Fruit fly (Drosophila melanogaster) whole organism, embryonic: Measurements from ENCODE around the gene Nthl1.

Experiments
- Adf1 ChIP-seq: fragments of 200-800 bp; sonication (Bioruptor generic); IDR thresholded peaks from 2 replicates; pipeline ENCODE4 v1.3.6; 2022; ENCODE audit warnings: missing biosample characterization, missing genetic modification characterization
- BtbVII ChIP-seq: fragments of 200-800 bp; sonication (Bioruptor generic); optimal IDR thresholded peaks from 3 replicates; lab custom pipeline; 2017; ENCODE audit warnings: missing biosample characterization, mild to moderate bottlenecking, missing genetic modification characterization
- CG10565 ChIP-seq: fragments of 200-800 bp; sonication (Bioruptor generic); optimal IDR thresholded peaks from 3 replicates; lab custom pipeline; 2016; ENCODE audit warnings: missing biosample characterization, mild to moderate bottlenecking, missing genetic modification characterization
- CG10654 ChIP-seq: fragments of 200-800 bp; sonication (Bioruptor generic); optimal IDR thresholded peaks from 2 replicates; lab custom pipeline; 2016; ENCODE audit warnings: missing biosample characterization, missing genetic modification characterization
- CG12071 ChIP-seq: fragments of 200-800 bp; sonication (Bioruptor generic); optimal IDR thresholded peaks from 3 replicates; lab custom pipeline; 2018; ENCODE audit warnings: missing biosample characterization, mild to moderate bottlenecking, missing genetic modification characterization
- CG12104 ChIP-seq: fragments of 200-800 bp; sonication (Bioruptor generic); optimal IDR thresholded peaks from 3 replicates; lab custom pipeline; 2016; ENCODE audit warnings: missing biosample characterization, missing genetic modification characterization
- CG13123 ChIP-seq: fragments of 200-800 bp; sonication (Bioruptor generic); optimal IDR thresholded peaks from 2 replicates; lab custom pipeline; 2016; ENCODE audit warnings: missing biosample characterization, missing genetic modification characterization
- CG13775 ChIP-seq: fragments of 200-800 bp; sonication (Bioruptor generic); optimal IDR thresholded peaks from 3 replicates; lab custom pipeline; 2017; ENCODE audit warnings: missing biosample characterization, mild to moderate bottlenecking, missing genetic modification characterization
- CG15514 ChIP-seq: fragments of 200-800 bp; sonication (Bioruptor generic); optimal IDR thresholded peaks from 3 replicates; lab custom pipeline; 2017; ENCODE audit warnings: missing biosample characterization, missing genetic modification characterization, mild to moderate bottlenecking, moderate library complexity, missing genetic modification reagents
- CG1602 ChIP-seq: fragments of 200-800 bp; sonication (Bioruptor generic); optimal IDR thresholded peaks from 3 replicates; lab custom pipeline; 2016; ENCODE audit warnings: missing biosample characterization, missing genetic modification characterization
- CG2129 ChIP-seq: fragments of 200-800 bp; sonication (Bioruptor generic); IDR thresholded peaks from 2 replicates; pipeline ENCODE4 v1.3.6; 2022; ENCODE audit warnings: missing biosample characterization, missing genetic modification characterization; ENCODE audit not compliant: partially characterized antibody
- CG2199 ChIP-seq: fragments of 200-800 bp; sonication (Bioruptor generic); IDR thresholded peaks from 3 replicates; pipeline ENCODE4 v1.3.6; 2022; ENCODE audit warnings: missing biosample characterization, missing genetic modification characterization
- CG2678 ChIP-seq: fragments of 200-800 bp; sonication (Bioruptor generic); optimal IDR thresholded peaks from 3 replicates; lab custom pipeline; 2019; ENCODE audit warnings: missing biosample characterization, mild to moderate bottlenecking, missing genetic modification characterization, moderate library complexity
- CG30431 ChIP-seq: fragments of 200-800 bp; sonication (Bioruptor generic); optimal IDR thresholded peaks from 2 replicates; lab custom pipeline; 2017; ENCODE audit warnings: missing biosample characterization, missing genetic modification characterization
- CG31224 ChIP-seq: fragments of 200-800 bp; sonication (Bioruptor generic); IDR thresholded peaks from 2 replicates; pipeline ENCODE4 v1.3.6; 2022; ENCODE audit warnings: missing biosample characterization, missing genetic modification characterization
- CG32532 ChIP-seq: fragments of 200-800 bp; sonication (Bioruptor generic); IDR thresholded peaks from 2 replicates; pipeline ENCODE4 v1.3.6; 2022; ENCODE audit warnings: missing biosample characterization, missing genetic modification characterization
- CG33213 ChIP-seq: fragments of 200-800 bp; sonication (Bioruptor generic); optimal IDR thresholded peaks from 3 replicates; lab custom pipeline; 2016; ENCODE audit warnings: missing biosample characterization, missing genetic modification characterization
- CG34376 ChIP-seq: fragments of 200-800 bp; sonication (Bioruptor generic); optimal IDR thresholded peaks from 2 replicates; lab custom pipeline; 2018; ENCODE audit warnings: missing biosample characterization, mild to moderate bottlenecking, missing genetic modification characterization
- CG3726 ChIP-seq: fragments of 200-800 bp; sonication (Bioruptor generic); IDR thresholded peaks from 3 replicates; pipeline ENCODE4, ENCODE4 v1.3.6; 2022; ENCODE audit warnings: missing biosample characterization, missing genetic modification characterization
- CG7556 ChIP-seq: fragments of 200-800 bp; sonication (Bioruptor generic); optimal IDR thresholded peaks from 2 replicates; lab custom pipeline; 2017; ENCODE audit warnings: missing biosample characterization, mild to moderate bottlenecking, missing genetic modification characterization
- CG7786 ChIP-seq: fragments of 200-800 bp; sonication (Bioruptor generic); optimal IDR thresholded peaks from 2 replicates; lab custom pipeline; 2016; ENCODE audit warnings: missing biosample characterization, missing genetic modification characterization
- CG7928 ChIP-seq: fragments of 200-800 bp; sonication (Bioruptor generic); optimal IDR thresholded peaks from 2 replicates; lab custom pipeline; 2017; ENCODE audit warnings: missing biosample characterization, mild to moderate bottlenecking, missing genetic modification characterization
- CG8290 ChIP-seq, 3 experiments: fragments of 200-800 bp; sonication (Bioruptor generic); optimal IDR thresholded peaks; 2 replicates each; lab custom pipeline; 2016 to 2019; ENCODE audit warnings: missing biosample characterization in 3 of 3, missing genetic modification characterization in 3 of 3, mild to moderate bottlenecking in 2 of 3, moderate library complexity in 1 of 3
- Dip2 ChIP-seq: fragments of 200-800 bp; sonication (Bioruptor generic); IDR thresholded peaks from 2 replicates; pipeline ENCODE4 v1.3.6; 2022; ENCODE audit warnings: missing biosample characterization, missing genetic modification characterization
- ERR ChIP-seq: fragments of 200-800 bp; sonication (Bioruptor generic); optimal IDR thresholded peaks from 2 replicates; lab custom pipeline; 2016; ENCODE audit warnings: missing biosample characterization, missing genetic modification characterization
- HLH4C ChIP-seq: fragments of 200-800 bp; sonication (Bioruptor generic); IDR thresholded peaks from 3 replicates; pipeline ENCODE4 v1.3.6; 2022; ENCODE audit warnings: missing biosample characterization, missing genetic modification characterization; ENCODE audit not compliant: partially characterized antibody
- Hr78 ChIP-seq, 2 experiments: fragments of 200-800 bp in 1 of 2; fragments of >200 bp in 1 of 2; sonication (Bioruptor generic) in 1 of 2; optimal IDR thresholded peaks; 2 replicates each; lab custom pipeline; 2017 to 2019; ENCODE audit warnings: missing biosample characterization in 2 of 2, missing genetic modification characterization in 2 of 2, mild to moderate bottlenecking in 1 of 2, moderate library complexity in 1 of 2
- MESR4 ChIP-seq: fragments of 200-800 bp; sonication (Bioruptor generic); optimal IDR thresholded peaks from 2 replicates; lab custom pipeline; 2018; ENCODE audit warnings: missing biosample characterization, mild to moderate bottlenecking, missing genetic modification characterization, moderate library complexity
- Med ChIP-seq: fragments of 200-800 bp; sonication (Bioruptor generic); peaks from one replicate; lab custom pipeline; 2016; ENCODE audit warnings: missing biosample characterization, missing genetic modification characterization, mild to moderate bottlenecking, inconsistent platforms, moderate library complexity
- Oaz ChIP-seq: fragments of 200-800 bp; sonication (Bioruptor generic); IDR thresholded peaks from 2 replicates; pipeline ENCODE4 v1.3.6; 2022; ENCODE audit warnings: missing biosample characterization, missing genetic modification characterization
- Oli ChIP-seq: fragments of 200-800 bp; sonication (Bioruptor generic); optimal IDR thresholded peaks from 2 replicates; lab custom pipeline; 2018; ENCODE audit warnings: missing biosample characterization, mild to moderate bottlenecking, missing genetic modification characterization, moderate library complexity
- Opbp ChIP-seq: fragments of 200-800 bp; sonication (Bioruptor generic); IDR thresholded peaks from 3 replicates; pipeline ENCODE4 v1.3.6; 2022; ENCODE audit warnings: missing biosample characterization, missing genetic modification characterization; ENCODE audit not compliant: partially characterized antibody
- Side ChIP-seq: fragments of 200-800 bp; sonication (Bioruptor generic); optimal IDR thresholded peaks from 2 replicates; lab custom pipeline; 2016; ENCODE audit warnings: missing biosample characterization, missing genetic modification characterization
- Sry-δ ChIP-seq: fragments of 200-800 bp; sonication (Bioruptor generic); optimal IDR thresholded peaks from 2 replicates; lab custom pipeline; 2016; ENCODE audit warnings: missing biosample characterization, missing genetic modification characterization
- Xrp1 ChIP-seq: fragments of 200-800 bp; sonication (Bioruptor generic); IDR thresholded peaks from 2 replicates; pipeline ENCODE4 v1.3.6; 2022; ENCODE audit warnings: missing biosample characterization, missing genetic modification characterization
- chif ChIP-seq, 2 experiments: fragments of 200-800 bp; sonication (Bioruptor generic); optimal IDR thresholded peaks; 3 replicates each; lab custom pipeline; 2016; ENCODE audit warnings: missing biosample characterization in 2 of 2, missing genetic modification characterization in 2 of 2
- crol ChIP-seq: fragments of 200-800 bp; sonication (Bioruptor generic); IDR thresholded peaks from 2 replicates; pipeline ENCODE4 v1.3.6; 2022; ENCODE audit warnings: missing biosample characterization, missing genetic modification characterization
- dysf ChIP-seq: fragments of 200-800 bp; sonication (Bioruptor generic); IDR thresholded peaks from 3 replicates; pipeline ENCODE4 v1.3.6; 2022; ENCODE audit warnings: missing biosample characterization, missing genetic modification characterization
- esg ChIP-seq: fragments of 200-800 bp; sonication (Bioruptor generic); conservative IDR thresholded peaks from 2 replicates; pipeline ENCODE4 v1.3.6; 2022; ENCODE audit warnings: missing biosample characterization, missing genetic modification characterization
- eve ChIP-seq, 2 experiments: fragments of >200 bp; optimal IDR thresholded peaks; 2 replicates each; lab custom pipeline; 2017; ENCODE audit warnings: missing biosample characterization in 2 of 2, missing genetic modification characterization in 2 of 2
- eyg ChIP-seq: fragments of 200-800 bp; sonication (Bioruptor generic); optimal IDR thresholded peaks from 3 replicates; lab custom pipeline; 2016; ENCODE audit warnings: missing biosample characterization, missing genetic modification characterization
- hth ChIP-seq: fragments of >200 bp; optimal IDR thresholded peaks from 2 replicates; lab custom pipeline; 2017; ENCODE audit warnings: inconsistent platforms
- lbe ChIP-seq: fragments of 200-800 bp; sonication (Bioruptor generic); optimal IDR thresholded peaks from 2 replicates; lab custom pipeline; 2016; ENCODE audit warnings: missing biosample characterization, mild to moderate bottlenecking, missing genetic modification characterization
- rib ChIP-seq: fragments of 200-800 bp; sonication (Bioruptor generic); IDR thresholded peaks from 2 replicates; pipeline ENCODE4 v1.3.6; 2022; ENCODE audit warnings: missing biosample characterization, missing genetic modification characterization
- ro ChIP-seq: fragments of 200-800 bp; sonication (Bioruptor generic); IDR thresholded peaks from 2 replicates; pipeline ENCODE4 v1.3.6; 2022; ENCODE audit warnings: missing biosample characterization, missing genetic modification characterization
- sim ChIP-seq: fragments of 200-800 bp; sonication (Bioruptor generic); IDR thresholded peaks from 2 replicates; pipeline ENCODE4 v1.3.6; 2022; ENCODE audit warnings: missing biosample characterization, missing genetic modification characterization
- sima ChIP-seq: fragments of 200-800 bp; sonication (Bioruptor generic); optimal IDR thresholded peaks from 2 replicates; lab custom pipeline; 2016; ENCODE audit warnings: missing biosample characterization, missing genetic modification characterization
- toy ChIP-seq: fragments of 200-800 bp; sonication (Bioruptor generic); IDR thresholded peaks from 2 replicates; pipeline ENCODE4 v1.3.6; 2022; ENCODE audit warnings: missing biosample characterization, missing genetic modification characterization
- tx ChIP-seq: fragments of 200-800 bp; sonication (Bioruptor generic); optimal IDR thresholded peaks from 2 replicates; lab custom pipeline; 2016; ENCODE audit warnings: missing biosample characterization, missing genetic modification characterization
- unc-4 ChIP-seq: fragments of 200-800 bp; sonication (Bioruptor generic); IDR thresholded peaks from 2 replicates; pipeline ENCODE4 v1.3.6; 2022; ENCODE audit warnings: missing biosample characterization, missing genetic modification characterization; ENCODE audit not compliant: partially characterized antibody
- wek ChIP-seq: fragments of 200-800 bp; sonication (Bioruptor generic); optimal IDR thresholded peaks from 3 replicates; lab custom pipeline; 2018; ENCODE audit warnings: missing biosample characterization, mild to moderate bottlenecking, missing genetic modification characterization, moderate library complexity
- zf30C ChIP-seq: fragments of 200-800 bp; sonication (Bioruptor generic); optimal IDR thresholded peaks from 3 replicates; lab custom pipeline; 2018; ENCODE audit warnings: missing biosample characterization, mild to moderate bottlenecking, missing genetic modification characterization

Nthl1 gene

DNA sequence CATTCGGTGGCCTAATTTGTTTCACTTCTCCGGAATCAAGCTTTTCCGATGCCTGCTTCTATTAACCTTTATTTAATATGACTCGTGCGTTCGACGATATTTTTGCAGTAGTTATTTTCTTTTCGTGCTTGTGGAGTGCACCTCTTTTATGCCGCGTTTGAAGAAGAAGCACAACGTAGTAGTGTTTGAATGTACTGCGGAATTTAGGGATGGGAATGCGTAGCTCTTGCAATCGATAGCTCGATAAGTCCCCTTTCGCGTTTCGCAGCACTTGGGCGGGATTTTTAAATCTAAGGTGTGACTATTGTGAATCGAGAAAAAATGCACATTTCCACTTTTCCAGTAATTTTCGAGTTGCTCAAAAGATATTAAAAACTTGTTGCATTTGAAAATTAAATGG, 8.9 kb downstream of the Nthl1 start, which contains the start of the genes CG43739 and sky (continued):
- TF ChIP-seq CG2129 (GFP tag; lab: Robert Waterston, UW) (peak; percentile 67), CG2678 (no peak), CG13775 (GFP tag; lab: Kevin White, UChicago) (no peak), zf30C (GFP tag; lab: Kevin White, UChicago) (no peak), CG10654 (peak; percentile 17), eve (GFP tag; optimal IDR thresholded peaks at IDR 0.05; lab: Kevin White, UChicago) (no peak), CG7786 (GFP tag; lab: Kevin White, UChicago) (no peak), sima (GFP tag; lab: Kevin White, UChicago) (no peak), CG7556 (GFP tag; lab: Kevin White, UChicago) (no peak), CG2199 (GFP tag; lab: Robert Waterston, UW) (no peak), lbe (GFP tag; lab: Kevin White, UChicago) (peak; percentile 14), Hr78 (GFP tag; optimal IDR thresholded peaks at IDR 0.05; lab: Kevin White, UChicago) (no peak), Oli (no peak), Adf1 (GFP tag; lab: Robert Waterston, UW) (no peak), tx (GFP tag; lab: Kevin White, UChicago) (no peak), Side (GFP tag; lab: Kevin White, UChicago) (peak; percentile 33), Sry-δ (GFP tag; lab: Kevin White, UChicago) (peak; percentile 99), toy (GFP tag; lab: Robert Waterston, UW) (no peak), dysf (GFP tag; lab: Robert Waterston, UW) (no peak), Med (GFP tag; lab: Kevin White, UChicago) (peak; percentile 90), HLH4C (GFP tag; lab: Robert Waterston, UW) (peak; percentile 77), CG10565 (GFP tag; lab: Kevin White, UChicago) (no peak), CG8290 (GFP tag; optimal IDR thresholded peaks at IDR 0.05; lab: Kevin White, UChicago) (peak; percentile 37), CG8290 (tag; optimal IDR thresholded peaks at IDR 0.05; lab: Kevin White, UChicago) (peak in 1 of 2 experiments; percentile 66), rib (GFP tag; lab: Robert Waterston, UW) (0 out of 2 replicates have a peak, but pooled peaks have one; percentile 38), esg (GFP tag; lab: Robert Waterston, UW) (no peak), BtbVII (no peak), CG13123 (GFP tag; lab: Kevin White, UChicago) (no peak), CG12104 (GFP tag; lab: Kevin White, UChicago) (peak; percentile 17), unc-4 (GFP tag; lab: Robert Waterston, UW) (peak; percentile 79), Xrp1 (GFP tag; lab: Robert Waterston, UW) (no peak), Opbp (peak; percentile 85), CG31224 (GFP tag; lab: Robert Waterston, UW) (no peak), CG12071 (GFP tag; lab: Kevin White, UChicago) (no peak), sim (GFP tag; lab: Robert Waterston, UW) (no peak), chif (GFP tag; optimal IDR thresholded peaks at IDR 0.05; lab: Kevin White, UChicago) (peak in 1 of 2 experiments; percentile 13), CG15514 (GFP tag; lab: Kevin White, UChicago) (peak; percentile 72), CG1602 (GFP tag; lab: Kevin White, UChicago) (no peak), hth (lab: Kevin White, UChicago) (no peak), CG33213 (peak; percentile 35), crol (GFP tag; lab: Robert Waterston, UW) (no peak), CG7928 (GFP tag; lab: Kevin White, UChicago) (no peak), Dip2 (no peak), CG30431 (GFP tag; lab: Kevin White, UChicago) (no peak), wek (GFP tag; lab: Kevin White, UChicago) (no peak), CG34376 (GFP tag; lab: Kevin White, UChicago) (no peak), ERR (GFP tag; lab: Kevin White, UChicago) (peak; percentile 40), CG3726 (no peak), Oaz (GFP tag; lab: Robert Waterston, UW) (no peak), CG32532 (GFP tag; lab: Robert Waterston, UW) (peak; percentile 43; the same call in 1 of the 2 replicates), MESR4 (peak; percentile 40), eyg (GFP tag; lab: Kevin White, UChicago) (no peak), ro (GFP tag; lab: Robert Waterston, UW) (no peak)
